Fruit fly (Drosophila melanogaster): ENCODE results near the gene CG5167.

The CG5167 gene

dm6 chr3R:12398620-12399247, 7.6 kb upstream of the CG5167 start, which contains the start of gene Cyp9f3 (continued):
- TF ChIP-seq Dref (GFP tag; IDR thresholded peaks at IDR 0.05) (0 out of 2 replicates have a peak, but pooled peaks have one; percentile 10), chinmo (GFP tag; IDR thresholded peaks at IDR 0.05; ENCODE audit: partially characterized antibody) (0 out of 4 replicates have a peak, but pooled peaks have one; percentile 43), sug (tag; optimal IDR thresholded peaks at IDR 0.05) (peak; percentile 2), CG18011 (GFP tag; optimal IDR thresholded peaks at IDR 0.05) (peak; percentile 9), Atf6 (GFP tag; IDR thresholded peaks at IDR 0.05) (0 out of 2 replicates have a peak, but pooled peaks have one; percentile 7), CG12071 (GFP tag; optimal IDR thresholded peaks at IDR 0.05) (peak; percentile 19), Stat92E (GFP tag; optimal IDR thresholded peaks at IDR 0.05) (no peak), CG3838 (GFP tag; optimal IDR thresholded peaks at IDR 0.05) (peak; percentile 10), gsb (GFP tag; IDR thresholded peaks at IDR 0.05) (no peak), CG13287 (GFP tag; IDR thresholded peaks at IDR 0.05; ENCODE audit: partially characterized antibody) (peak; percentile 25; the same call in 1 of the 2 replicates), CG34376 (GFP tag; optimal IDR thresholded peaks at IDR 0.05) (peak; percentile 96), CG15514 (GFP tag; optimal IDR thresholded peaks at IDR 0.05) (peak; percentile 3), CG4282 (GFP tag; optimal IDR thresholded peaks at IDR 0.05) (no peak), hbn (GFP tag; IDR thresholded peaks at IDR 0.05; ENCODE audit: partially characterized antibody) (no peak), ase (GFP tag; IDR thresholded peaks at IDR 0.05) (no peak), Elba2 (GFP tag; optimal IDR thresholded peaks at IDR 0.05) (no peak), CG6791 (GFP tag; IDR thresholded peaks at IDR 0.05; ENCODE audit: partially characterized antibody) (no peak), bbx (GFP tag; IDR thresholded peaks at IDR 0.05; ENCODE audit: partially characterized antibody) (0 out of 2 replicates have a peak, but pooled peaks have one; percentile 9), Ada2b (GFP tag; IDR thresholded peaks at IDR 0.05) (no peak), prd (optimal IDR thresholded peaks at IDR 0.05) (no peak), prd (GFP tag; IDR thresholded peaks at IDR 0.05) (no peak), crol (GFP tag; IDR thresholded peaks at IDR 0.05) (no peak), Pdp1 (GFP tag; optimal IDR thresholded peaks at IDR 0.05) (peak in 1 of 2 experiments; percentile 17), CG31224 (GFP tag; IDR thresholded peaks at IDR 0.05) (no peak), HLHmδ (GFP tag; optimal IDR thresholded peaks at IDR 0.05) (no peak), trem (tag; optimal IDR thresholded peaks at IDR 0.05) (no peak), Kr (GFP tag; optimal IDR thresholded peaks at IDR 0.05) (no peak), CG17912 (GFP tag; optimal IDR thresholded peaks at IDR 0.05) (no peak), gce (GFP tag; IDR thresholded peaks at IDR 0.05) (no peak), CG10274 (GFP tag; optimal IDR thresholded peaks at IDR 0.05) (peak; percentile 63), z (GFP tag; IDR thresholded peaks at IDR 0.05) (peak; percentile 88), sr (GFP tag; IDR thresholded peaks at IDR 0.05) (no peak), al (GFP tag; IDR thresholded peaks at IDR 0.05) (no peak), Meics (GFP tag; optimal IDR thresholded peaks at IDR 0.05) (no peak), eyg (GFP tag; optimal IDR thresholded peaks at IDR 0.05) (no peak), CG2116 (GFP tag; optimal IDR thresholded peaks at IDR 0.05) (no peak)

- TF ChIP-seq scrt (GFP tag; optimal IDR thresholded peaks at IDR 0.05) (peak; percentile 53), hbn (GFP tag; IDR thresholded peaks at IDR 0.05; ENCODE audit: partially characterized antibody) (peak; percentile 48), kni (GFP tag; optimal IDR thresholded peaks at IDR 0.05) (peak; percentile 44), amos (GFP tag; IDR thresholded peaks at IDR 0.05; ENCODE audit: partially characterized antibody) (peak; percentile 52; the same call in 1 of the 2 replicates), trem (tag; optimal IDR thresholded peaks at IDR 0.05) (peak; percentile 23), Dp (GFP tag; optimal IDR thresholded peaks at IDR 0.05) (peak; percentile 86), BEAF-32 (GFP tag; optimal IDR thresholded peaks at IDR 0.05) (peak; percentile 68), CG1603 (tag; optimal IDR thresholded peaks at IDR 0.05) (peak; percentile 64), ci (GFP tag; IDR thresholded peaks at IDR 0.05) (peak; percentile 49; the same call in 1 of the 3 replicates), CG15601 (tag; optimal IDR thresholded peaks at IDR 0.05) (no peak), Atf-2 (GFP tag; optimal IDR thresholded peaks at IDR 0.05) (no peak), MBD-R2 (GFP tag; IDR thresholded peaks at IDR 0.05) (peak; percentile 76), nom (GFP tag; optimal IDR thresholded peaks at IDR 0.05) (no peak), kah (GFP tag; optimal IDR thresholded peaks at IDR 0.05) (peak; percentile 1), sd (tag; optimal IDR thresholded peaks at IDR 0.05) (peak; percentile 29)
Measured at dm6 chr3R:12401672-12402296, 4.5 kb upstream of the CG5167 start, which contains the start of gene DNAlig3. TSS of gene DNAlig3 (minus strand) at chr3R:12401839.

All from whole organism, embryonic.